Fruit fly (Drosophila melanogaster): Measurements from ENCODE around the gene CG10969.

CG10969 gene

DNA sequence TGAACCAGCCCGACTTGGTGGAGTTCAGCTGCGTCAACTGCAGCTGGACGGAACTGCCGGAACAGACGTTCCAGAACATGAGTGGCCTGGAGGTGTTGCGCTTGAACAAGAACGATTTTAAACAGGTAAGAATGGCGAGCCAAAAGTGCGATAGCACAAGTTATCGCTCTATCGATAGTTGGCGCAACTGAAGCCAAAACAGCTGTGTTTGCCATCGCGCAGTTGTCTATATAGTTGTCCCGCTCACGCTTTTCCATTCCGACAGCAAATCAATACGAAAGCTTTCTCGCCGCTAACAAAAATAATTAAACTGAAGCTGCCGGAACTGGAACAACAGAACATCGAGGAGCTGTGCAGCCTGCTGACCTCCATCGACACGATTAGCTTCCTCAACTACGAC, 13.6 kb upstream of the CG10969 start (continued):
- TF ChIP-seq Dref (GFP tag; IDR thresholded peaks at IDR 0.05), result peak; percentile 92
- no peak for TF ChIP-seq tio (GFP tag; optimal IDR thresholded peaks at IDR 0.05)
- TF ChIP-seq CG10321 (GFP tag; IDR thresholded peaks at IDR 0.05), result peak; percentile 97
- no peak for TF ChIP-seq CG17385 (GFP tag; optimal IDR thresholded peaks at IDR 0.05)
- peak; percentile 95 for TF ChIP-seq chinmo (GFP tag; IDR thresholded peaks at IDR 0.05; ENCODE audit: partially characterized antibody)
- no peak for TF ChIP-seq Chrac-16 (GFP tag; optimal IDR thresholded peaks at IDR 0.05)
- TF ChIP-seq corto (GFP tag; optimal IDR thresholded peaks at IDR 0.05), result no peak
- peak; percentile 92 for TF ChIP-seq Bgb (GFP tag; IDR thresholded peaks at IDR 0.05; ENCODE audit: partially characterized antibody)
- no peak for TF ChIP-seq Kr (GFP tag; optimal IDR thresholded peaks at IDR 0.05)
- peak; percentile 6 for TF ChIP-seq CG17359 (tag; optimal IDR thresholded peaks at IDR 0.05)
- TF ChIP-seq CG13624 (GFP tag; optimal IDR thresholded peaks at IDR 0.05), result no peak
- TF ChIP-seq Med (GFP tag), result peak; percentile 82
- peak; percentile 36 for TF ChIP-seq Fer1 (GFP tag; optimal IDR thresholded peaks at IDR 0.05)
- TF ChIP-seq scrt (GFP tag; optimal IDR thresholded peaks at IDR 0.05), result no peak
- TF ChIP-seq Hsf (GFP tag; optimal IDR thresholded peaks at IDR 0.05), result no peak
- no peak for TF ChIP-seq CG17328 (GFP tag; IDR thresholded peaks at IDR 0.05)
- no peak for TF ChIP-seq CG8359 (GFP tag; optimal IDR thresholded peaks at IDR 0.05; ENCODE audit: borderline replicate concordance)
- no peak for TF ChIP-seq lov (optimal IDR thresholded peaks at IDR 0.05)
- TF ChIP-seq lov (GFP tag; IDR thresholded peaks at IDR 0.05), result no peak
- TF ChIP-seq CG7556 (GFP tag; optimal IDR thresholded peaks at IDR 0.05), result no peak
- TF ChIP-seq Dp (GFP tag; optimal IDR thresholded peaks at IDR 0.05), result peak; percentile 90
- TF ChIP-seq vnd (GFP tag; IDR thresholded peaks at IDR 0.05; ENCODE audit: partially characterized antibody), result peak; percentile 72; the same call in 2 of the 3 replicates
- TF ChIP-seq en (GFP tag; optimal IDR thresholded peaks at IDR 0.05), result no peak
- no peak for TF ChIP-seq E2f1 (GFP tag; IDR thresholded peaks at IDR 0.05)
- TF ChIP-seq Doc3 (GFP tag; IDR thresholded peaks at IDR 0.05; ENCODE audit: partially characterized antibody), result peak; percentile 81
- peak; percentile 5 for TF ChIP-seq pfk (GFP tag; optimal IDR thresholded peaks at IDR 0.05)
- no peak for TF ChIP-seq Eip74EF (GFP tag; optimal IDR thresholded peaks at IDR 0.05)
- no peak for TF ChIP-seq hth (optimal IDR thresholded peaks at IDR 0.05)
- TF ChIP-seq CG16813 (GFP tag; IDR thresholded peaks at IDR 0.05; ENCODE audit: partially characterized antibody), result peak; percentile 74; the same call in 2 of the 3 replicates
- no peak for TF ChIP-seq p53 (GFP tag; optimal IDR thresholded peaks at IDR 0.05)
- TF ChIP-seq CG42726 (GFP tag; IDR thresholded peaks at IDR 0.05; ENCODE audit: partially characterized antibody), result peak; percentile 69; the same call in 1 of the 2 replicates
- TF ChIP-seq run (tag; optimal IDR thresholded peaks at IDR 0.05), result no peak
- TF ChIP-seq bbx (GFP tag; IDR thresholded peaks at IDR 0.05; ENCODE audit: partially characterized antibody), result peak; percentile 88
- peak; percentile 88 for TF ChIP-seq pzg (GFP tag; optimal IDR thresholded peaks at IDR 0.05)
- TF ChIP-seq grn (GFP tag; optimal IDR thresholded peaks at IDR 0.05), result no peak
- no peak for TF ChIP-seq CG15073 (GFP tag; optimal IDR thresholded peaks at IDR 0.05)
- TF ChIP-seq CG18599 (GFP tag; optimal IDR thresholded peaks at IDR 0.05), result no peak
- no peak for TF ChIP-seq CG16815 (GFP tag; optimal IDR thresholded peaks at IDR 0.05)
- TF ChIP-seq dpn (GFP tag; optimal IDR thresholded peaks at IDR 0.05), result no peak
- TF ChIP-seq CG6654 (GFP tag; optimal IDR thresholded peaks at IDR 0.05), result no peak
- peak; percentile 81 for TF ChIP-seq tna (GFP tag; IDR thresholded peaks at IDR 0.05; ENCODE audit: partially characterized antibody)
- peak; percentile 12 for TF ChIP-seq CG17829 (tag; optimal IDR thresholded peaks at IDR 0.05)
- no peak for TF ChIP-seq dysf (GFP tag; IDR thresholded peaks at IDR 0.05)
- no peak for TF ChIP-seq ab (GFP tag; optimal IDR thresholded peaks at IDR 0.05)
- TF ChIP-seq CG43689 (GFP tag; IDR thresholded peaks at IDR 0.05), result no peak
- no peak for TF ChIP-seq dan (GFP tag; IDR thresholded peaks at IDR 0.05)
- TF ChIP-seq ato (GFP tag; IDR thresholded peaks at IDR 0.05; ENCODE audit: partially characterized antibody), result peak; percentile 64
- TF ChIP-seq MESR4 (GFP tag; optimal IDR thresholded peaks at IDR 0.05), result peak; percentile 3
- peak; percentile 51 for TF ChIP-seq CG1603 (tag; optimal IDR thresholded peaks at IDR 0.05)
- peak; percentile 74; the same call in 2 of the 3 replicates for TF ChIP-seq hb (GFP tag; IDR thresholded peaks at IDR 0.05; ENCODE audit: partially characterized antibody)
